Worm (Caenorhabditis elegans) whole organism, L1 larva: ENCODE data around the gene chw-1.

ENCODE experiments used
- C04F5.9 ChIP-seq: sonication (generic microtip); optimal IDR thresholded peaks from 2 replicates; lab custom pipeline; 2016; ENCODE audit warnings: missing genetic modification characterization, missing compliant biosample characterization
- C16A3.4 ChIP-seq: fragments of 150-350 bp; optimal IDR thresholded peaks from 2 replicates; lab custom pipeline; 2014; ENCODE audit warnings: missing biosample characterization, missing genetic modification characterization
- C34B4.2 ChIP-seq: sonication (generic microtip); optimal IDR thresholded peaks from 2 replicates; lab custom pipeline; 2017; ENCODE audit warnings: mild to moderate bottlenecking, missing genetic modification characterization, missing compliant biosample characterization
- aha-1 ChIP-seq: fragments of 150-350 bp; optimal IDR thresholded peaks from 2 replicates; lab custom pipeline; 2014; ENCODE audit warnings: missing biosample characterization, missing genetic modification characterization
- alr-1 ChIP-seq: fragments of 200-800 bp; sonication (Bioruptor generic); optimal IDR thresholded peaks from 2 replicates; lab custom pipeline; 2018; ENCODE audit warnings: borderline replicate concordance, mild to moderate bottlenecking, missing genetic modification characterization, missing compliant biosample characterization
- blmp-1 ChIP-seq: fragments of 150-350 bp; optimal IDR thresholded peaks from 2 replicates; lab custom pipeline; 2014; ENCODE audit warnings: missing biosample characterization, missing genetic modification characterization
- ceh-63 ChIP-seq: fragments of 200-800 bp; sonication (Bioruptor generic); optimal IDR thresholded peaks from 2 replicates; lab custom pipeline; 2018; ENCODE audit warnings: mild to moderate bottlenecking, missing genetic modification characterization, missing compliant biosample characterization
- ceh-8 ChIP-seq: fragments of 200-800 bp; sonication (Bioruptor generic); optimal IDR thresholded peaks from 2 replicates; lab custom pipeline; 2018; ENCODE audit warnings: mild to moderate bottlenecking, missing genetic modification characterization, moderate library complexity, missing compliant biosample characterization
- ceh-82 ChIP-seq, 3 experiments: fragments of 150-350 bp in 1 of 3; sonication (generic microtip) in 2 of 3; optimal IDR thresholded peaks; 2 replicates each; lab custom pipeline; 2014 to 2017; ENCODE audit warnings: missing biosample characterization in 3 of 3, missing genetic modification characterization in 3 of 3
- ceh-88 ChIP-seq: fragments of 200-800 bp; sonication (Bioruptor generic); IDR thresholded peaks from 2 replicates; pipeline ENCODE4 v1.3.6; 2022; ENCODE audit warnings: missing genetic modification characterization, missing compliant biosample characterization
- ceh-90 ChIP-seq: sonication (generic microtip); optimal IDR thresholded peaks from 2 replicates; lab custom pipeline; 2016; ENCODE audit warnings: missing genetic modification characterization, missing compliant biosample characterization
- dsc-1 ChIP-seq: sonication (generic microtip); optimal IDR thresholded peaks from 2 replicates; lab custom pipeline; 2016; ENCODE audit warnings: mild to moderate bottlenecking, missing genetic modification characterization, missing compliant biosample characterization
- efl-1 ChIP-seq, 4 experiments: fragments of 150-350 bp; optimal IDR thresholded peaks in 3 of 4; peaks in 1 of 4; 1 replicate in 1 of 4; 2 replicates in 3 of 4; lab custom pipeline; 2014; ENCODE audit warnings: missing biosample characterization in 2 of 4, missing genetic modification characterization in 2 of 4, missing genetic modification reagents in 2 of 4
- egl-27 ChIP-seq, 2 experiments: fragments of 150-350 bp in 1 of 2; sonication (generic microtip); optimal IDR thresholded peaks; 3 replicates each; lab custom pipeline; 2017 to 2018; ENCODE audit warnings: missing biosample characterization in 2 of 2, missing genetic modification characterization in 2 of 2, missing genetic modification reagents in 2 of 2
- elt-3 ChIP-seq, 6 experiments: fragments of 150-350 bp in 1 of 6; sonication (generic microtip); optimal IDR thresholded peaks; 2 replicates each; lab custom pipeline; 2017 to 2018; ENCODE audit warnings: missing biosample characterization in 6 of 6, missing genetic modification characterization in 6 of 6, inconsistent platforms in 1 of 6
- fkh-10 ChIP-seq: sonication (generic microtip); optimal IDR thresholded peaks from 2 replicates; lab custom pipeline; 2017; ENCODE audit warnings: missing biosample characterization, missing genetic modification reagents, missing genetic modification characterization
- fkh-8 ChIP-seq: sonication (generic microtip); optimal IDR thresholded peaks from 2 replicates; lab custom pipeline; 2016; ENCODE audit warnings: mild to moderate bottlenecking, missing genetic modification characterization, missing compliant biosample characterization
- fos-1 ChIP-seq: fragments of 150-350 bp; optimal IDR thresholded peaks from 2 replicates; lab custom pipeline; 2014; ENCODE audit warnings: missing biosample characterization, missing genetic modification characterization
- hlh-17 ChIP-seq: fragments of 200-800 bp; sonication (Bioruptor generic); optimal IDR thresholded peaks from 2 replicates; lab custom pipeline; 2018; ENCODE audit warnings: missing genetic modification characterization, mild to moderate bottlenecking, missing compliant biosample characterization, moderate library complexity, borderline replicate concordance
- hlh-4 ChIP-seq: sonication (generic microtip); optimal IDR thresholded peaks from 2 replicates; lab custom pipeline; 2016; ENCODE audit warnings: mild to moderate bottlenecking, missing genetic modification characterization, missing compliant biosample characterization
- irx-1 ChIP-seq: sonication (generic microtip); optimal IDR thresholded peaks from 2 replicates; lab custom pipeline; 2016; ENCODE audit warnings: missing genetic modification characterization, missing compliant biosample characterization
- isw-1 ChIP-seq: fragments of 200-800 bp; sonication (Bioruptor generic); IDR thresholded peaks from 2 replicates; pipeline ENCODE4 v1.3.6; 2022; ENCODE audit warnings: missing genetic modification characterization, missing compliant biosample characterization
- jun-1 ChIP-seq: fragments of 150-350 bp; optimal IDR thresholded peaks from 2 replicates; lab custom pipeline; 2014; ENCODE audit warnings: missing biosample characterization, missing genetic modification reagents, missing genetic modification characterization
- lin-14 ChIP-seq: fragments of 200-800 bp; sonication (Bioruptor generic); optimal IDR thresholded peaks from 2 replicates; lab custom pipeline; 2018; ENCODE audit warnings: mild to moderate bottlenecking, missing genetic modification characterization, moderate library complexity, missing compliant biosample characterization
- lin-15B ChIP-seq: fragments of 150-350 bp; sonication (generic microtip); optimal IDR thresholded peaks from 3 replicates; lab custom pipeline; 2014; ENCODE audit warnings: missing biosample characterization, missing genetic modification characterization
- lin-35 ChIP-seq, 2 experiments: fragments of 150-350 bp; optimal IDR thresholded peaks; 2 replicates each; lab custom pipeline; 2014; ENCODE audit warnings: missing biosample characterization in 2 of 2, missing genetic modification characterization in 2 of 2, missing genetic modification reagents in 2 of 2
- lir-3 ChIP-seq: sonication (generic microtip); optimal IDR thresholded peaks from 2 replicates; lab custom pipeline; 2016; ENCODE audit warnings: mild to moderate bottlenecking, missing genetic modification characterization, moderate library complexity, missing compliant biosample characterization; ENCODE audit not compliant: poor library complexity
- lsy-2 ChIP-seq, 2 experiments: fragments of 150-350 bp; optimal IDR thresholded peaks; 2 replicates each; lab custom pipeline; 2014; ENCODE audit warnings: missing biosample characterization in 2 of 2, missing genetic modification characterization in 2 of 2
- mdl-1 ChIP-seq, 2 experiments: fragments of 150-350 bp; optimal IDR thresholded peaks; 2 replicates each; lab custom pipeline; 2014 to 2017; ENCODE audit warnings: missing biosample characterization in 2 of 2, missing genetic modification characterization in 2 of 2, inconsistent platforms in 1 of 2
- mef-2 ChIP-seq: fragments of 150-350 bp; optimal IDR thresholded peaks from 2 replicates; lab custom pipeline; 2014; ENCODE audit warnings: missing biosample characterization, missing genetic modification characterization
- nhr-12 ChIP-seq: sonication (generic microtip); optimal IDR thresholded peaks from 2 replicates; lab custom pipeline; 2017; ENCODE audit warnings: missing biosample characterization, missing genetic modification characterization
- nhr-20 ChIP-seq: sonication (generic microtip); optimal IDR thresholded peaks from 2 replicates; lab custom pipeline; 2016; ENCODE audit warnings: mild to moderate bottlenecking, missing genetic modification characterization, missing compliant biosample characterization
- nhr-237 ChIP-seq: fragments of 150-350 bp; optimal IDR thresholded peaks from 2 replicates; lab custom pipeline; 2014; ENCODE audit warnings: missing biosample characterization, missing genetic modification characterization
- nhr-47 ChIP-seq: sonication (generic microtip); optimal IDR thresholded peaks from 2 replicates; lab custom pipeline; 2016; ENCODE audit warnings: mild to moderate bottlenecking, missing genetic modification characterization, moderate library complexity, missing compliant biosample characterization
- nhr-71 ChIP-seq: sonication (generic microtip); optimal IDR thresholded peaks from 2 replicates; lab custom pipeline; 2016; ENCODE audit warnings: mild to moderate bottlenecking, missing genetic modification characterization, moderate library complexity, missing compliant biosample characterization
- nhr-76 ChIP-seq: sonication (generic microtip); optimal IDR thresholded peaks from 2 replicates; lab custom pipeline; 2017; ENCODE audit warnings: missing biosample characterization, missing genetic modification characterization
- nhr-84 ChIP-seq: sonication (generic microtip); optimal IDR thresholded peaks from 2 replicates; lab custom pipeline; 2017; ENCODE audit warnings: missing biosample characterization, missing genetic modification characterization
- nhr-85 ChIP-seq: sonication (generic microtip); peaks from one replicate; lab custom pipeline; 2016; ENCODE audit warnings: missing genetic modification characterization, inconsistent platforms, missing compliant biosample characterization
- nhr-90 ChIP-seq: sonication (generic microtip); optimal IDR thresholded peaks from 2 replicates; lab custom pipeline; 2016; ENCODE audit warnings: mild to moderate bottlenecking, missing genetic modification characterization, missing compliant biosample characterization; ENCODE audit not compliant: poor library complexity
- pag-3 ChIP-seq: sonication (generic microtip); optimal IDR thresholded peaks from 2 replicates; lab custom pipeline; 2017; ENCODE audit warnings: missing genetic modification characterization, mild to moderate bottlenecking, missing compliant biosample characterization, antibody characterized with exemption, borderline replicate concordance; ENCODE audit not compliant: insufficient read depth
- pax-3 ChIP-seq: fragments of 200-800 bp; sonication (Bioruptor generic); optimal IDR thresholded peaks from 2 replicates; lab custom pipeline; 2018; ENCODE audit warnings: mild to moderate bottlenecking, missing genetic modification characterization, moderate library complexity, missing compliant biosample characterization
- rnt-1 ChIP-seq: sonication (generic microtip); optimal IDR thresholded peaks from 2 replicates; lab custom pipeline; 2016; ENCODE audit warnings: mild to moderate bottlenecking, missing genetic modification characterization, moderate library complexity, missing compliant biosample characterization
- snpc-4 ChIP-seq: fragments of 150-350 bp; optimal IDR thresholded peaks from 2 replicates; lab custom pipeline; 2014; ENCODE audit warnings: missing biosample characterization, missing genetic modification characterization
- swsn-7 ChIP-seq: sonication (generic microtip); optimal IDR thresholded peaks from 2 replicates; lab custom pipeline; 2016; ENCODE audit warnings: missing genetic modification characterization, missing compliant biosample characterization
- tlp-1 ChIP-seq: fragments of 150-350 bp; optimal IDR thresholded peaks from 2 replicates; lab custom pipeline; 2014; ENCODE audit warnings: missing biosample characterization, missing genetic modification characterization
- unc-62 ChIP-seq: fragments of 150-350 bp; optimal IDR thresholded peaks from 2 replicates; lab custom pipeline; 2014; ENCODE audit warnings: missing biosample characterization, missing genetic modification reagents, missing genetic modification characterization
- xbp-1 ChIP-seq: sonication (generic microtip); optimal IDR thresholded peaks from 2 replicates; lab custom pipeline; 2016; ENCODE audit warnings: missing genetic modification characterization, missing compliant biosample characterization
- zag-1 ChIP-seq: fragments of 150-350 bp; optimal IDR thresholded peaks from 2 replicates; lab custom pipeline; 2014; ENCODE audit warnings: missing biosample characterization, missing genetic modification characterization
- zip-4 ChIP-seq: fragments of 200-800 bp; sonication (Bioruptor generic); optimal IDR thresholded peaks from 2 replicates; lab custom pipeline; 2018; ENCODE audit warnings: mild to moderate bottlenecking, missing genetic modification characterization, moderate library complexity, missing compliant biosample characterization

Gene chw-1

DNA sequence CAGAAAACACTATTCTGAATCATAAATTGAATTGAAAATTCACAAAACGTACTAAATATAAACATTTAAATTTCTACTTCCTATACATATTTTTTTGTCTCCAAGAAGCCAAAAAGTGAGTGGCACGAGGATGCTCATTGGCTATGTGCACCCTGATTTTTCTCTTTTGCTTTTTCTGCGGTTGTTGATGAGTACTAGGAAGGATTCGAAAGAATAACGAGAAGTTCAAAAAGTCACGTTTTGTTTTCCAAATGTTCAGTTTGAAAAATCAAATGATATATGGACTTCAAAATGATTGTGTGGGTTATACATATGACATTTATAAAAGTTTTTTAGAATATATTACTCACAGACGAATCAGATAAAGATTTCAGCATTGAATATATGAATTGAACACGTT, 2.7 kb downstream of the chw-1 start:
- TF ChIP-seq isw-1 (GFP tag; lab: Robert Waterston, UW): no peak
- no peak for TF ChIP-seq lin-15B (tag; lab: Kevin White, UChicago)
- no peak for TF ChIP-seq jun-1 (tag; lab: Kevin White, UChicago)
- TF ChIP-seq nhr-12 (tag; lab: Kevin White, UChicago): no peak
- TF ChIP-seq fkh-10 (GFP tag; lab: Kevin White, UChicago): no peak
- peak; percentile 33 for TF ChIP-seq fkh-8
- TF ChIP-seq C04F5.9 (tag; lab: Kevin White, UChicago): no peak
- TF ChIP-seq zag-1 (tag; lab: Kevin White, UChicago): no peak
- no peak for TF ChIP-seq alr-1 (tag; lab: Kevin White, UChicago)
- no peak for TF ChIP-seq lin-35 (GFP tag; optimal IDR thresholded peaks at IDR 0.05; lab: Kevin White, UChicago)
- TF ChIP-seq lin-14: peak; percentile 41
- no peak for TF ChIP-seq nhr-84 (tag; lab: Kevin White, UChicago)
- TF ChIP-seq nhr-237 (tag; lab: Kevin White, UChicago): no peak
- TF ChIP-seq pag-3 (tag; lab: Kevin White, UChicago): no peak
- no peak for TF ChIP-seq ceh-82 (tag; optimal IDR thresholded peaks at IDR 0.05; lab: Kevin White, UChicago)
- TF ChIP-seq ceh-63: no peak
- TF ChIP-seq lsy-2 (tag; optimal IDR thresholded peaks at IDR 0.05; lab: Kevin White, UChicago): peak in 1 of 2 experiments; percentile 12
- no peak for TF ChIP-seq elt-3 (tag; optimal IDR thresholded peaks at IDR 0.05; lab: Kevin White, UChicago)
- TF ChIP-seq xbp-1 (tag; lab: Kevin White, UChicago): no peak
- TF ChIP-seq mdl-1 (tag; optimal IDR thresholded peaks at IDR 0.05; lab: Kevin White, UChicago): no peak

ce11 chrV:10465478-10465877, 3.4 kb downstream of the chw-1 start:
- TF ChIP-seq dsc-1 (tag; lab: Kevin White, UChicago) (peak; percentile 85), ceh-88 (GFP tag; lab: Robert Waterston, UW) (0 out of 2 replicates have a peak, but pooled peaks have one; percentile 33), ceh-8 (peak; percentile 90), aha-1 (tag; lab: Kevin White, UChicago) (no peak), nhr-76 (tag; lab: Kevin White, UChicago) (no peak), C34B4.2 (tag; lab: Kevin White, UChicago) (no peak), nhr-84 (tag; lab: Kevin White, UChicago) (no peak), egl-27 (tag; optimal IDR thresholded peaks at IDR 0.05; lab: Kevin White, UChicago) (no peak), tlp-1 (no peak), nhr-90 (tag; lab: Kevin White, UChicago) (no peak), nhr-85 (tag; lab: Kevin White, UChicago) (peak; percentile 6), pag-3 (tag; lab: Kevin White, UChicago) (no peak), efl-1 (optimal IDR thresholded peaks at IDR 0.05; lab: Kevin White, UChicago) (no peak), efl-1 (GFP tag; optimal IDR thresholded peaks at IDR 0.05 in 1 of 2; lab: Kevin White, UChicago) (peak in 1 of 2 experiments; percentile 7), nhr-20 (peak; percentile 51), fkh-8 (peak; percentile 80), C16A3.4 (tag; lab: Kevin White, UChicago) (no peak), pax-3 (tag; lab: Kevin White, UChicago) (peak; percentile 2), hlh-17 (GFP tag; lab: Kevin White, UChicago) (no peak), lsy-2 (tag; optimal IDR thresholded peaks at IDR 0.05; lab: Kevin White, UChicago) (peak in 1 of 2 experiments; percentile 38), nhr-47 (tag; lab: Kevin White, UChicago) (peak; percentile 73), lir-3 (tag; lab: Kevin White, UChicago) (peak; percentile 42), ceh-90 (tag; lab: Kevin White, UChicago) (no peak), lin-15B (tag; lab: Kevin White, UChicago) (no peak), irx-1 (no peak), nhr-237 (tag; lab: Kevin White, UChicago) (no peak), unc-62 (no peak), zip-4 (no peak), hlh-4 (tag; lab: Kevin White, UChicago) (peak; percentile 98), snpc-4 (tag; lab: Kevin White, UChicago) (no peak), lin-14 (peak; percentile 71), zag-1 (tag; lab: Kevin White, UChicago) (no peak), mef-2 (no peak), fos-1 (no peak), rnt-1 (tag; lab: Kevin White, UChicago) (no peak), xbp-1 (tag; lab: Kevin White, UChicago) (no peak), blmp-1 (tag; lab: Kevin White, UChicago) (no peak), nhr-71 (peak; percentile 84), swsn-7 (peak; percentile 34)
